Fruit fly (Drosophila melanogaster): ENCODE results near the gene Cyp6d5.

Cyp6d5 gene

dm6 chr3R:14019407-14020050 is 9.5 kb upstream of the Cyp6d5 start (continued):
- no peak for TF ChIP-seq hkb (optimal IDR thresholded peaks at IDR 0.05)
- TF ChIP-seq hkb (GFP tag; IDR thresholded peaks at IDR 0.05), result no peak
- no peak for TF ChIP-seq ttk (GFP tag; IDR thresholded peaks at IDR 0.05)
- TF ChIP-seq da (GFP tag; optimal IDR thresholded peaks at IDR 0.05), result no peak
- no peak for TF ChIP-seq CG12391 (tag; optimal IDR thresholded peaks at IDR 0.05)
- TF ChIP-seq Bteb2 (GFP tag; optimal IDR thresholded peaks at IDR 0.05), result no peak
- no peak for TF ChIP-seq Doc3 (GFP tag; IDR thresholded peaks at IDR 0.05; ENCODE audit: partially characterized antibody)
- no peak for TF ChIP-seq CG4282 (GFP tag; optimal IDR thresholded peaks at IDR 0.05)
- TF ChIP-seq CG17802 (tag; optimal IDR thresholded peaks at IDR 0.05), result no peak
- TF ChIP-seq CG10979 (tag; optimal IDR thresholded peaks at IDR 0.05), result no peak
- TF ChIP-seq Usf (GFP tag; optimal IDR thresholded peaks at IDR 0.05), result no peak
- TF ChIP-seq Taf1 (GFP tag; IDR thresholded peaks at IDR 0.05), result no peak
- no peak for TF ChIP-seq gfzf (GFP tag; optimal IDR thresholded peaks at IDR 0.05)
- no peak for TF ChIP-seq Oaz (GFP tag; IDR thresholded peaks at IDR 0.05)
- TF ChIP-seq bcd (GFP tag; optimal IDR thresholded peaks at IDR 0.05), result no peak
- TF ChIP-seq CG8089 (GFP tag; optimal IDR thresholded peaks at IDR 0.05), result no peak
- no peak for TF ChIP-seq CG11093 (GFP tag; IDR thresholded peaks at IDR 0.05)
- TF ChIP-seq Hr78 (GFP tag; optimal IDR thresholded peaks at IDR 0.05), result peak in 1 of 2 experiments; percentile 3
- TF ChIP-seq Atf6 (GFP tag; IDR thresholded peaks at IDR 0.05), result peak; percentile 34; the same call in 1 of the 2 replicates
- no peak for TF ChIP-seq CG15696 (tag; optimal IDR thresholded peaks at IDR 0.05)
- no peak for TF ChIP-seq CG3065 (GFP tag; optimal IDR thresholded peaks at IDR 0.05)
- no peak for TF ChIP-seq CG3407 (GFP tag; optimal IDR thresholded peaks at IDR 0.05)
- TF ChIP-seq CG6254 (GFP tag; optimal IDR thresholded peaks at IDR 0.05), result no peak
- no peak for TF ChIP-seq sima (GFP tag; optimal IDR thresholded peaks at IDR 0.05)
- 0 out of 2 replicates have a peak, but pooled peaks have one; percentile 11 for TF ChIP-seq sob (GFP tag; IDR thresholded peaks at IDR 0.05)
- TF ChIP-seq CG10274 (GFP tag; optimal IDR thresholded peaks at IDR 0.05), result no peak
- peak; percentile 64; the same call in 1 of the 2 replicates for TF ChIP-seq Adf1 (GFP tag; IDR thresholded peaks at IDR 0.05)
- no peak for TF ChIP-seq ewg (GFP tag; optimal IDR thresholded peaks at IDR 0.05)
- TF ChIP-seq pros (GFP tag; optimal IDR thresholded peaks at IDR 0.05), result peak; percentile 16
- no peak for TF ChIP-seq nerfin-2 (GFP tag; IDR thresholded peaks at IDR 0.05; ENCODE audit: partially characterized antibody)
- TF ChIP-seq YL-1 (GFP tag; optimal IDR thresholded peaks at IDR 0.05), result no peak
- no peak for TF ChIP-seq bbx (GFP tag; IDR thresholded peaks at IDR 0.05; ENCODE audit: partially characterized antibody)
- peak; percentile 12 for TF ChIP-seq CG13894 (tag; optimal IDR thresholded peaks at IDR 0.05)
- TF ChIP-seq CG18599 (GFP tag; optimal IDR thresholded peaks at IDR 0.05), result peak; percentile 26
- no peak for TF ChIP-seq ato (GFP tag; IDR thresholded peaks at IDR 0.05; ENCODE audit: partially characterized antibody)
- TF ChIP-seq CG12155 (GFP tag; optimal IDR thresholded peaks at IDR 0.05), result no peak
- no peak for TF ChIP-seq C15 (GFP tag; IDR thresholded peaks at IDR 0.05)
- TF ChIP-seq sqz (GFP tag; optimal IDR thresholded peaks at IDR 0.05), result no peak
- no peak for TF ChIP-seq ken (GFP tag; IDR thresholded peaks at IDR 0.05)
- TF ChIP-seq CG6272 (GFP tag; IDR thresholded peaks at IDR 0.05), result no peak
- TF ChIP-seq CG34224 (GFP tag; IDR thresholded peaks at IDR 0.05; ENCODE audit: partially characterized antibody), result 0 out of 3 replicates have a peak, but pooled peaks have one; percentile 10
- TF ChIP-seq Nf-YA (GFP tag; IDR thresholded peaks at IDR 0.05), result no peak
- TF ChIP-seq p53 (GFP tag; optimal IDR thresholded peaks at IDR 0.05), result no peak
- TF ChIP-seq exex (tag; optimal IDR thresholded peaks at IDR 0.05), result peak; percentile 57
- TF ChIP-seq CG3847 (GFP tag; IDR thresholded peaks at IDR 0.05), result no peak
- TF ChIP-seq usp (GFP tag; optimal IDR thresholded peaks at IDR 0.05), result no peak
- TF ChIP-seq tap (tag; optimal IDR thresholded peaks at IDR 0.05), result no peak
- TF ChIP-seq en (GFP tag; optimal IDR thresholded peaks at IDR 0.05), result no peak
- no peak for TF ChIP-seq CG10366 (GFP tag; IDR thresholded peaks at IDR 0.05)
- peak; percentile 64; the same call in 2 of the 3 replicates for TF ChIP-seq sr (GFP tag; IDR thresholded peaks at IDR 0.05)

Measured in whole organism, embryonic.